Worm (Caenorhabditis elegans) whole organism, L2 larva: ENCODE measurements around the gene vhp-1.
A peak's percentile ranks its signal among the peaks of the same experiment; 100 is the strongest.

Source experiments
- C34F6.9 ChIP-seq: fragments of 150-350 bp; optimal IDR thresholded peaks from 2 replicates; lab custom pipeline; 2014; ENCODE audit warnings: missing biosample characterization, missing genetic modification characterization
- F13H6.1 ChIP-seq: sonication (generic microtip); optimal IDR thresholded peaks from 2 replicates; lab custom pipeline; 2016; ENCODE audit warnings: missing genetic modification characterization, missing compliant biosample characterization
- R02D3.7 ChIP-seq: fragments of 150-350 bp; optimal IDR thresholded peaks from 2 replicates; lab custom pipeline; 2014; ENCODE audit warnings: missing biosample characterization, missing genetic modification characterization
- Y55F3AM.14 ChIP-seq: fragments of 200-800 bp; sonication (Bioruptor generic); optimal IDR thresholded peaks from 2 replicates; lab custom pipeline; 2018; ENCODE audit warnings: mild to moderate bottlenecking, missing genetic modification characterization, missing compliant biosample characterization
- aly-2 ChIP-seq: fragments of 150-350 bp; optimal IDR thresholded peaks from 2 replicates; lab custom pipeline; 2014; ENCODE audit warnings: missing biosample characterization, missing genetic modification characterization
- ama-1 ChIP-seq: fragments of 150-350 bp; optimal IDR thresholded peaks from 2 replicates; lab custom pipeline; 2018; ENCODE audit warnings: inconsistent platforms
- blmp-1 ChIP-seq: sonication (generic microtip); optimal IDR thresholded peaks from 2 replicates; lab custom pipeline; 2017; ENCODE audit warnings: missing genetic modification characterization, mild to moderate bottlenecking, missing compliant biosample characterization, antibody characterized with exemption, moderate library complexity; ENCODE audit not compliant: insufficient read depth
- ceh-16 ChIP-seq: fragments of 150-350 bp; optimal IDR thresholded peaks from 2 replicates; lab custom pipeline; 2014; ENCODE audit warnings: missing biosample characterization, missing genetic modification characterization
- crh-2 ChIP-seq: sonication (generic microtip); optimal IDR thresholded peaks from 2 replicates; lab custom pipeline; 2017; ENCODE audit warnings: missing biosample characterization, missing genetic modification characterization
- dmd-4 ChIP-seq: sonication (generic microtip); optimal IDR thresholded peaks from 2 replicates; lab custom pipeline; 2017; ENCODE audit warnings: missing biosample characterization, missing genetic modification characterization
- egl-27 ChIP-seq: sonication (generic microtip); optimal IDR thresholded peaks from 3 replicates; lab custom pipeline; 2017; ENCODE audit warnings: missing biosample characterization, missing genetic modification reagents, missing genetic modification characterization
- elt-1 ChIP-seq: fragments of 150-350 bp; optimal IDR thresholded peaks from 2 replicates; lab custom pipeline; 2014; ENCODE audit warnings: missing biosample characterization, missing genetic modification characterization
- elt-3 ChIP-seq: sonication (generic microtip); optimal IDR thresholded peaks from 2 replicates; lab custom pipeline; 2017; ENCODE audit warnings: missing biosample characterization, missing genetic modification characterization
- fos-1 ChIP-seq: fragments of 150-350 bp; optimal IDR thresholded peaks from 2 replicates; lab custom pipeline; 2014; ENCODE audit warnings: missing biosample characterization, missing genetic modification characterization
- gmeb-1 ChIP-seq: fragments of 150-350 bp; optimal IDR thresholded peaks from 2 replicates; lab custom pipeline; 2014; ENCODE audit warnings: missing biosample characterization, missing genetic modification characterization
- lin-11 ChIP-seq: fragments of 150-350 bp; sonication (generic microtip); optimal IDR thresholded peaks from 2 replicates; lab custom pipeline; 2014; ENCODE audit warnings: missing biosample characterization, missing genetic modification characterization, inconsistent platforms, mixed read lengths
- lin-13 ChIP-seq: fragments of 150-350 bp; optimal IDR thresholded peaks from 2 replicates; lab custom pipeline; 2014; ENCODE audit warnings: missing biosample characterization, missing genetic modification reagents, missing genetic modification characterization
- lin-39 ChIP-seq: fragments of 150-350 bp; optimal IDR thresholded peaks from 2 replicates; lab custom pipeline; 2014; ENCODE audit warnings: missing biosample characterization, missing genetic modification reagents, missing genetic modification characterization
- lsy-2 ChIP-seq, 2 experiments: fragments of 150-350 bp in 1 of 2; sonication (generic microtip) in 1 of 2; optimal IDR thresholded peaks; 2 replicates each; lab custom pipeline; 2014 to 2017; ENCODE audit warnings: missing biosample characterization in 2 of 2, missing genetic modification characterization in 2 of 2
- mab-5 ChIP-seq: fragments of 150-350 bp; optimal IDR thresholded peaks from 2 replicates; lab custom pipeline; 2014; ENCODE audit warnings: missing biosample characterization, missing genetic modification characterization
- mbf-1 ChIP-seq: sonication (generic microtip); optimal IDR thresholded peaks from 2 replicates; lab custom pipeline; 2017; ENCODE audit warnings: missing biosample characterization, missing genetic modification characterization
- mdl-1 ChIP-seq, 2 experiments: fragments of 150-350 bp in 1 of 2; sonication (generic microtip) in 1 of 2; optimal IDR thresholded peaks; 2 replicates each; lab custom pipeline; 2017; ENCODE audit warnings: missing biosample characterization in 2 of 2, missing genetic modification characterization in 2 of 2
- nhr-10 ChIP-seq: sonication (generic microtip); optimal IDR thresholded peaks from 2 replicates; lab custom pipeline; 2017; ENCODE audit warnings: missing biosample characterization, missing genetic modification characterization
- nhr-129 ChIP-seq: fragments of 150-350 bp; optimal IDR thresholded peaks from 2 replicates; lab custom pipeline; 2014; ENCODE audit warnings: missing biosample characterization, missing genetic modification characterization
- nhr-21 ChIP-seq: fragments of 150-350 bp; optimal IDR thresholded peaks from 2 replicates; lab custom pipeline; 2014; ENCODE audit warnings: missing biosample characterization, missing genetic modification characterization
- nhr-23 ChIP-seq: fragments of 150-350 bp; optimal IDR thresholded peaks from 2 replicates; lab custom pipeline; 2014; ENCODE audit warnings: missing biosample characterization, missing genetic modification reagents, missing genetic modification characterization
- nhr-25 ChIP-seq: fragments of 150-350 bp; sonication (generic microtip); optimal IDR thresholded peaks from 3 replicates; lab custom pipeline; 2014; ENCODE audit warnings: missing biosample characterization, missing genetic modification characterization
- peb-1 ChIP-seq: fragments of 150-350 bp; optimal IDR thresholded peaks from 2 replicates; lab custom pipeline; 2014; ENCODE audit warnings: missing biosample characterization, missing genetic modification characterization
- sma-3 ChIP-seq: sonication (generic microtip); optimal IDR thresholded peaks from 2 replicates; lab custom pipeline; 2016; ENCODE audit warnings: missing genetic modification reagents, missing genetic modification characterization, missing compliant biosample characterization
- sma-9 ChIP-seq, 2 experiments: fragments of 150-350 bp in 1 of 2; sonication (generic microtip) in 1 of 2; optimal IDR thresholded peaks; 2 replicates each; lab custom pipeline; 2014 to 2016; ENCODE audit warnings: missing genetic modification characterization in 2 of 2, mild to moderate bottlenecking in 1 of 2, missing biosample characterization in 1 of 2, missing compliant biosample characterization in 1 of 2, missing genetic modification reagents in 1 of 2, moderate library complexity in 1 of 2
- snpc-4 ChIP-seq: fragments of 150-350 bp; optimal IDR thresholded peaks from 2 replicates; lab custom pipeline; 2014; ENCODE audit warnings: missing biosample characterization, missing genetic modification characterization
- unc-55 ChIP-seq: fragments of 150-350 bp; sonication (generic microtip); optimal IDR thresholded peaks from 3 replicates; lab custom pipeline; 2014; ENCODE audit warnings: missing biosample characterization, missing genetic modification reagents, missing genetic modification characterization
- unc-62 ChIP-seq: fragments of 150-350 bp; optimal IDR thresholded peaks from 2 replicates; lab custom pipeline; 2014; ENCODE audit warnings: missing biosample characterization, missing genetic modification reagents, missing genetic modification characterization
- zag-1 ChIP-seq: fragments of 150-350 bp; optimal IDR thresholded peaks from 2 replicates; lab custom pipeline; 2014; ENCODE audit warnings: missing biosample characterization, missing genetic modification characterization
- ztf-11 ChIP-seq: sonication (generic microtip); optimal IDR thresholded peaks from 2 replicates; lab custom pipeline; 2017; ENCODE audit warnings: missing biosample characterization, missing genetic modification characterization

The vhp-1 gene

ce11 chrII:5292226-5292752 is 30.8 kb upstream of the vhp-1 start, which contains the start of gene ZK622.4 (continued):
- TF ChIP-seq blmp-1 (tag; lab: Kevin White, UChicago), result no peak
- TF ChIP-seq dmd-4 (tag; lab: Kevin White, UChicago), result no peak
- TF ChIP-seq nhr-129 (tag; lab: Kevin White, UChicago), result peak; percentile 74
- peak; percentile 60 for TF ChIP-seq crh-2 (tag; lab: Kevin White, UChicago)
- TF ChIP-seq gmeb-1 (tag; lab: Kevin White, UChicago), result peak; percentile 50
- TF ChIP-seq lsy-2 (tag; optimal IDR thresholded peaks at IDR 0.05; lab: Kevin White, UChicago), result peak; percentile 37 to 53
- no peak for TF ChIP-seq mbf-1
- no peak for TF ChIP-seq elt-1 (tag; lab: Kevin White, UChicago)
- TF ChIP-seq Y55F3AM.14 (GFP tag; lab: Kevin White, UChicago), result no peak
- TF ChIP-seq F13H6.1, result peak; percentile 55
- no peak for TF ChIP-seq nhr-25
- TF ChIP-seq elt-3 (tag; lab: Kevin White, UChicago), result no peak
- no peak for TF ChIP-seq lin-39 (tag; lab: Kevin White, UChicago)
- no peak for TF ChIP-seq ama-1
- TF ChIP-seq zag-1 (tag; lab: Kevin White, UChicago), result no peak

ce11 chrII:5293287-5293850 is 29.7 kb upstream of the vhp-1 start, which contains the start of gene ZK622.1:
ZK622.1 (plus strand) TSS chrII:5293800.
- no peak for TF ChIP-seq lin-13 (GFP tag; lab: Kevin White, UChicago)
- peak; percentile 9 for TF ChIP-seq sma-9 (GFP tag; optimal IDR thresholded peaks at IDR 0.05; lab: Kevin White, UChicago)
- TF ChIP-seq sma-9 (tag; optimal IDR thresholded peaks at IDR 0.05; lab: Kevin White, UChicago), result no peak
- TF ChIP-seq ztf-11 (tag; lab: Kevin White, UChicago), result no peak
- no peak for TF ChIP-seq snpc-4 (tag; lab: Kevin White, UChicago)
- TF ChIP-seq zag-1 (tag; lab: Kevin White, UChicago), result no peak
- no peak for TF ChIP-seq aly-2 (tag; lab: Kevin White, UChicago)
- TF ChIP-seq fos-1 (tag; lab: Kevin White, UChicago), result peak; percentile 29
- peak; percentile 3 for TF ChIP-seq nhr-21 (tag; lab: Kevin White, UChicago)
- TF ChIP-seq mdl-1 (tag; optimal IDR thresholded peaks at IDR 0.05; lab: Kevin White, UChicago), result no peak
- TF ChIP-seq elt-1 (tag; lab: Kevin White, UChicago), result no peak
- no peak for TF ChIP-seq egl-27
- TF ChIP-seq C34F6.9 (tag; lab: Kevin White, UChicago), result no peak
- peak; percentile 53 for TF ChIP-seq nhr-129 (tag; lab: Kevin White, UChicago)
- no peak for TF ChIP-seq dmd-4 (tag; lab: Kevin White, UChicago)
- TF ChIP-seq crh-2 (tag; lab: Kevin White, UChicago), result peak; percentile 2
- TF ChIP-seq lsy-2 (tag; optimal IDR thresholded peaks at IDR 0.05; lab: Kevin White, UChicago), result peak in 1 of 2 experiments; percentile 32
- peak; percentile 19 for TF ChIP-seq unc-55 (GFP tag; lab: Kevin White, UChicago)
- TF ChIP-seq peb-1 (tag; lab: Kevin White, UChicago), result no peak
- peak; percentile 38 for TF ChIP-seq sma-3 (GFP tag; lab: Kevin White, UChicago)
- TF ChIP-seq F13H6.1, result peak; percentile 25
- no peak for TF ChIP-seq unc-62 (GFP tag; lab: Kevin White, UChicago)

DNA sequence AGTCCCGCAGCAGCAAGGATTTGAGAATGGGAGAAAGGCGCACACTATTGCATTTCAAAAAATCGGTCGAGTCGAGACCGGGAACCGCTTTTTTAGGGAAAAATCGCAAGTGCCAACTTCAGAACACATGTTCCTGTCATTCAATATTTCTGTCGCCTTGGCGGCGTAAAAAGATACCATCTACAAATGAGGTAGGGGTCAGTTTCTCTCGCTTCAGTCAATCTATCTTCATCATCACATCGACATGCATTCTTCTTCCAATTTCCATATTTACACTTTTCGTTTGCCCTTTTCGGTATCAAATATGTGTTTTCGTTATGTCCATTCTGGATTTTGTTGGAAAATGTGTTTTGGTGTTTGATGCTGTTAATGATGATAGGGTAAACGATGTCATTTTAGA is 25.4 kb upstream of the vhp-1 start:
- TF ChIP-seq lin-11 (tag; lab: Kevin White, UChicago) (no peak), ceh-16 (tag; lab: Kevin White, UChicago) (peak; percentile 63)

DNA sequence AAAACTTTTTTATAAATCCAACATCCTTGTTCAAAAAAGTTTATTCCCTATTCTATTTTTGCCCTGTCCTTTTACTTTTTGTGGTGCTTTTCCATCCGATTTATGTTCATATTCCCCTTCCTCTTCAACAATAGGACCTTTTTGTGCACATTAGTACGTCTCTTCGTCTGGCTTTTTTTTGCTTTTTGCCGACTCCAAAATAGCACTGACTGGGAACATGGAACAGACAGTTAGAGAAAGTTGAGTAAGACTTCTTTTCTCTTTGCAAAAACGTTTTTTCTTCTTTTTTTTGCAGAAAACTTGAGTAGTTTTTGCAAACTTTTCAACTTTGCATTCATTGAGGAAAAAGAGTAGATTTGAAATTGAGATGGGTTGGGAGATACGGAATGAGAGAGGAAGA is 21.3 kb upstream of the vhp-1 start:
- TF ChIP-seq nhr-23 (tag; lab: Kevin White, UChicago) (no peak), lin-39 (tag; lab: Kevin White, UChicago) (no peak), R02D3.7 (tag; lab: Kevin White, UChicago) (no peak), nhr-10 (no peak), mdl-1 (tag; optimal IDR thresholded peaks at IDR 0.05; lab: Kevin White, UChicago) (no peak), zag-1 (tag; lab: Kevin White, UChicago) (peak; percentile 3), blmp-1 (tag; lab: Kevin White, UChicago) (no peak), peb-1 (tag; lab: Kevin White, UChicago) (no peak), sma-3 (GFP tag; lab: Kevin White, UChicago) (no peak), unc-55 (GFP tag; lab: Kevin White, UChicago) (peak; percentile 66), mab-5 (tag; lab: Kevin White, UChicago) (no peak), fos-1 (tag; lab: Kevin White, UChicago) (no peak), C34F6.9 (tag; lab: Kevin White, UChicago) (peak; percentile 15), nhr-25 (no peak), lin-13 (GFP tag; lab: Kevin White, UChicago) (no peak), F13H6.1 (no peak), unc-62 (GFP tag; lab: Kevin White, UChicago) (no peak), dmd-4 (tag; lab: Kevin White, UChicago) (no peak), sma-9 (GFP tag; optimal IDR thresholded peaks at IDR 0.05; lab: Kevin White, UChicago) (peak; percentile 38), sma-9 (tag; optimal IDR thresholded peaks at IDR 0.05; lab: Kevin White, UChicago) (no peak)
